Worm (Caenorhabditis elegans) whole organism, L2 larva: ENCODE measurements around the gene T05A7.1.

Experiments used
- ama-1 ChIP-seq: fragments of 150-350 bp; optimal IDR thresholded peaks from 2 replicates; lab custom pipeline; 2018; ENCODE audit warnings: inconsistent platforms
- lin-39 ChIP-seq: fragments of 150-350 bp; optimal IDR thresholded peaks from 2 replicates; lab custom pipeline; 2014; ENCODE audit warnings: missing biosample characterization, missing genetic modification reagents, missing genetic modification characterization
- nhr-11 ChIP-seq: fragments of 150-350 bp; optimal IDR thresholded peaks from 2 replicates; lab custom pipeline; 2014; ENCODE audit warnings: missing biosample characterization, missing genetic modification characterization

DNA sequence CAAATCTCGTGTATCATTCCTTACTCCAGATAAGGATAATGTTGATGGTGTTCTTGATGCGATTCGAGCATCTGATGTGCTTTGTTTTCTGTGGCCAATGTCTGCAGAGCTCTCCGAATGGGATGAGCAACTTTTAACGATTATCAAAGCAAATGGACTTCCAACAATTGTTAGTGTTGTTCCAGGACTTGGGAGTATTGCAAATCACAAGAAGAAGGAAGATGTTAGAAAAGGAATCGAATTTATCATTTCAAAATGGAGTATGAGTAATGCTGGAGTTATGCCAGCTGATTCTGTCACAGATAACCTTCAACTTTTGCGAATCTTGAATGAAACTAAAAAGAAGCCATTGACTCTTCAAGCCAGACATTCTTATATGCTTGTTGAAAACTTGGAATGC, 32.8 kb downstream of the T05A7.1 start:
- no peak for TF ChIP-seq nhr-11 (tag; lab: Kevin White, UChicago)
- no peak for TF ChIP-seq ama-1 (lab: Kevin White, UChicago)
- TF ChIP-seq lin-39 (tag; lab: Kevin White, UChicago), result no peak
